Fruit fly (Drosophila melanogaster): ENCODE measurements around the gene CanA-14F.

Gene CanA-14F

DNA sequence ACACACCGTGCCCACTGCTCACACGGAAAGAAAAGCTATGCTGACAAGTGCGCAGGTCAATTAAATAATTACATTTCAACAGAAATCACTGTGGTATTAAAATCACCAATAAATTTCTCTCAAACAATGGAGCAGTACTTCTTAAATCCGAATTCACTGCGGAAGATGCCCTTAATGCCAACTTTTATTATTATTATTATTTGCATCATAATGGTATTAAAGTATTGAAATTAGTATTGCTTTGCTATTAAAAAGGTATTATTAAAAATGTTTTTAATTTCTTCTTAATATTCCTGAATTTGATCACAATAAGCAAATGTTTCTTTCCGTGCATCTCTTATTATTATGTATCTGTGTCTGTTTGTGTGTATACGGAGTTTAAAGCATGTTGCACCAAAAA, 7.0 kb downstream of the CanA-14F start (continued):
- TF ChIP-seq CG2199 (GFP tag; IDR thresholded peaks at IDR 0.05): no peak
- no peak for TF ChIP-seq CG34422 (GFP tag; IDR thresholded peaks at IDR 0.05)
- no peak for TF ChIP-seq Side (GFP tag; optimal IDR thresholded peaks at IDR 0.05)
- no peak for TF ChIP-seq Elba2 (GFP tag; optimal IDR thresholded peaks at IDR 0.05)
- TF ChIP-seq Antp (GFP tag; optimal IDR thresholded peaks at IDR 0.05): no peak
- TF ChIP-seq lbe (GFP tag; optimal IDR thresholded peaks at IDR 0.05): no peak
- no peak for TF ChIP-seq ems (GFP tag; optimal IDR thresholded peaks at IDR 0.05)
- TF ChIP-seq row (GFP tag; IDR thresholded peaks at IDR 0.05): peak; percentile 54; the same call in 2 of the 3 replicates
- peak; percentile 70 for TF ChIP-seq CG7839 (tag; optimal IDR thresholded peaks at IDR 0.05)
- no peak for TF ChIP-seq CG7786 (GFP tag; optimal IDR thresholded peaks at IDR 0.05)
- peak; percentile 74 for TF ChIP-seq sens (GFP tag)
- peak; percentile 36; the same call in 1 of the 2 replicates for TF ChIP-seq sisA (GFP tag; IDR thresholded peaks at IDR 0.05)
- peak; percentile 41 for TF ChIP-seq unpg (GFP tag; optimal IDR thresholded peaks at IDR 0.05)
- no peak for TF ChIP-seq CG2875 (GFP tag; optimal IDR thresholded peaks at IDR 0.05)
- TF ChIP-seq eve (GFP tag; optimal IDR thresholded peaks at IDR 0.05): peak in 1 of 2 experiments; percentile 71
- no peak for TF ChIP-seq pfk (GFP tag; optimal IDR thresholded peaks at IDR 0.05)
- 0 out of 3 replicates have a peak, but pooled peaks have one; percentile 36 for TF ChIP-seq Dbx (GFP tag; IDR thresholded peaks at IDR 0.05)
- TF ChIP-seq pzg (GFP tag; optimal IDR thresholded peaks at IDR 0.05): no peak
- peak; percentile 42 for TF ChIP-seq CG8924 (tag; optimal IDR thresholded peaks at IDR 0.05)
- no peak for TF ChIP-seq Jarid2 (GFP tag; optimal IDR thresholded peaks at IDR 0.05)
- peak; percentile 54 for TF ChIP-seq CG10147 (GFP tag; optimal IDR thresholded peaks at IDR 0.05)
- TF ChIP-seq Adf1 (GFP tag; IDR thresholded peaks at IDR 0.05): no peak
- peak; percentile 8 for TF ChIP-seq scrt (GFP tag; optimal IDR thresholded peaks at IDR 0.05)
- TF ChIP-seq B-H1 (GFP tag; IDR thresholded peaks at IDR 0.05): no peak
- no peak for TF ChIP-seq TFAM (GFP tag; optimal IDR thresholded peaks at IDR 0.05)
- TF ChIP-seq h (optimal IDR thresholded peaks at IDR 0.05): no peak
- no peak for TF ChIP-seq wor (GFP tag; IDR thresholded peaks at IDR 0.05)
- no peak for TF ChIP-seq CG7271 (tag; optimal IDR thresholded peaks at IDR 0.05)
- TF ChIP-seq nom (GFP tag; optimal IDR thresholded peaks at IDR 0.05): no peak
- TF ChIP-seq Lhr (GFP tag; optimal IDR thresholded peaks at IDR 0.05): no peak
- no peak for TF ChIP-seq Dfd (GFP tag; optimal IDR thresholded peaks at IDR 0.05)
- no peak for TF ChIP-seq CG10565 (GFP tag; optimal IDR thresholded peaks at IDR 0.05)
- peak; percentile 53 for TF ChIP-seq CG30403 (GFP tag; optimal IDR thresholded peaks at IDR 0.05)
- TF ChIP-seq Taf1 (GFP tag; IDR thresholded peaks at IDR 0.05): no peak
- TF ChIP-seq CG32772 (GFP tag; IDR thresholded peaks at IDR 0.05): no peak
- TF ChIP-seq kah (GFP tag; optimal IDR thresholded peaks at IDR 0.05): no peak
- TF ChIP-seq CG30431 (GFP tag; optimal IDR thresholded peaks at IDR 0.05): no peak
- no peak for TF ChIP-seq CG15696 (tag; optimal IDR thresholded peaks at IDR 0.05)
- no peak for TF ChIP-seq luna (GFP tag; optimal IDR thresholded peaks at IDR 0.05)
- no peak for TF ChIP-seq CG11398 (GFP tag; optimal IDR thresholded peaks at IDR 0.05)
- TF ChIP-seq D19A (tag; optimal IDR thresholded peaks at IDR 0.05): peak; percentile 13
- TF ChIP-seq tap (tag; optimal IDR thresholded peaks at IDR 0.05): peak; percentile 4
- TF ChIP-seq HLHmδ (GFP tag; optimal IDR thresholded peaks at IDR 0.05): no peak
- TF ChIP-seq sob (GFP tag; IDR thresholded peaks at IDR 0.05): no peak
- TF ChIP-seq CG6791 (GFP tag; IDR thresholded peaks at IDR 0.05; ENCODE audit: partially characterized antibody): no peak
- TF ChIP-seq maf-S (GFP tag; optimal IDR thresholded peaks at IDR 0.05): no peak
- no peak for TF ChIP-seq jigr1 (GFP tag; IDR thresholded peaks at IDR 0.05)
- TF ChIP-seq CG7372 (GFP tag; IDR thresholded peaks at IDR 0.05): no peak
- TF ChIP-seq Neu2 (GFP tag; optimal IDR thresholded peaks at IDR 0.05; ENCODE audit: borderline replicate concordance): no peak
- 0 out of 2 replicates have a peak, but pooled peaks have one; percentile 14 for TF ChIP-seq Atf6 (GFP tag; IDR thresholded peaks at IDR 0.05)
- no peak for TF ChIP-seq danr (GFP tag; IDR thresholded peaks at IDR 0.05)
- no peak for TF ChIP-seq Ada2b (GFP tag; IDR thresholded peaks at IDR 0.05)
- peak; percentile 26 for TF ChIP-seq CG12299 (tag; optimal IDR thresholded peaks at IDR 0.05)
